Fruit fly (Drosophila melanogaster): ENCODE measurements around the gene Sgs8.

Gene Sgs8

DNA sequence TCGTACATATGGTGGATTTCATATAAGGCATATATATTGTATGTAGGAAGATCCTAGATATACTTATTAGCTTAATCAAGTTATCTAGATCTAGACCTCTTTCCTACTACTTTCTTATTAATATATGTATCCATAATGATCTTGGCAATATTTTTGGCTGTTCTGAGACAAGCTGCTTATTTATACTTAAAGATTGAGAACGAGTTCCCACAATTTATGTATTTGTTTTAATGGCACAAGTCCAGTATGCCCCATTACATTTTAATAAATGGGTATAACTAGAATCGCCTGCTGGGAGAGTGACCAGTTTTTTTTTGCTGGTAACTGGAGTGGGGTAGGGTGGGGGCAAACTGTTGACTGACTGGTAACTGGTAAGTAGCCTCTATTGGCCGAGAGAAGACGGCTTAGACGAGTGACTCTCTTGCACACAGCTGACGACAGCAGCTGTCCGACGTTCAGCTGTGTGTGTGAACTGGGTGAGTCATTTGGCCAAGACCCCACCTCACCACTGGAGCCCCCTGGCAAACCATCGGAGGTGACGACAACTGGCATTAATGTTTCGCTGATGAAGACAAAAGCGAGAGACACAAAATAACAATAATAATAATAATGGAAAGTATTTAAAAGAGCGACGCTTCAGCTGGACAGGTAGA is 27.7 kb upstream of the Sgs8 start (continued):
- TF ChIP-seq CG11695 (GFP tag; IDR thresholded peaks at IDR 0.05): 0 out of 3 replicates have a peak, but pooled peaks have one; percentile 22
- peak; percentile 55; the same call in 2 of the 3 replicates for TF ChIP-seq ci (GFP tag; IDR thresholded peaks at IDR 0.05)
- no peak for TF ChIP-seq lbe (GFP tag; optimal IDR thresholded peaks at IDR 0.05)
- TF ChIP-seq CG32532 (GFP tag; IDR thresholded peaks at IDR 0.05): 0 out of 2 replicates have a peak, but pooled peaks have one; percentile 9
- TF ChIP-seq Six4 (GFP tag; optimal IDR thresholded peaks at IDR 0.05): no peak
- peak; percentile 36 for TF ChIP-seq CG13894 (tag; optimal IDR thresholded peaks at IDR 0.05)
- TF ChIP-seq Drgx (GFP tag; IDR thresholded peaks at IDR 0.05): 0 out of 2 replicates have a peak, but pooled peaks have one; percentile 23
- no peak for TF ChIP-seq CG30431 (GFP tag; optimal IDR thresholded peaks at IDR 0.05)
- TF ChIP-seq chm (GFP tag; IDR thresholded peaks at IDR 0.05): no peak
- no peak for TF ChIP-seq Hsf (GFP tag; optimal IDR thresholded peaks at IDR 0.05)
- peak; percentile 2 for TF ChIP-seq bcd (GFP tag; optimal IDR thresholded peaks at IDR 0.05)
- no peak for TF ChIP-seq exex (tag; optimal IDR thresholded peaks at IDR 0.05)
- no peak for TF ChIP-seq TFAM (GFP tag; optimal IDR thresholded peaks at IDR 0.05)
- no peak for TF ChIP-seq Hey (tag; optimal IDR thresholded peaks at IDR 0.05)
- TF ChIP-seq NfI (GFP tag; optimal IDR thresholded peaks at IDR 0.05): no peak
- no peak for TF ChIP-seq CG11085 (GFP tag; IDR thresholded peaks at IDR 0.05)
- no peak for TF ChIP-seq CG10267 (tag; optimal IDR thresholded peaks at IDR 0.05)
- no peak for TF ChIP-seq CG17802 (tag; optimal IDR thresholded peaks at IDR 0.05)

DNA sequence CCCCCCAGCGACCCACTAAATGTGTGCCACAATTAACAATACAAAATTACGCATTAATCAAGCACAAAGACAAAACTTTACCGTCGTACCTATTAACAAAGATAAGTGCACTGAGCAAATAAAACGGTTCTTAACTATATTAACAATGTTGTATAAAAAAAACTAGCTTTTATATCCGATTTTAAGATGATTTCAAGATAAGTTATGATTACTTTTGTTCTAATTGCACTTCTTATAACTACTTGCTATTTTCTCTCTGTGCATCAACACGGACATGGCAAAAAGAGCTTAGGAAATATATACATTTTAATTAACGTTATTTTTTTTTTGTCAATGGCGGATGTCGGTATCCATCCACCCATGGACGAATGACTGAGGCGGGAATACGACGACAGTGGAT is 26.9 kb upstream of the Sgs8 start:
- TF ChIP-seq phol (tag; optimal IDR thresholded peaks at IDR 0.05) (peak; percentile 34), odd (GFP tag; optimal IDR thresholded peaks at IDR 0.05) (no peak), cwo (GFP tag; optimal IDR thresholded peaks at IDR 0.05) (peak; percentile 2), ssp (GFP tag; IDR thresholded peaks at IDR 0.05) (0 out of 2 replicates have a peak, but pooled peaks have one; percentile 16), gem (tag; optimal IDR thresholded peaks at IDR 0.05) (peak; percentile 56), Dbx (GFP tag; IDR thresholded peaks at IDR 0.05) (0 out of 3 replicates have a peak, but pooled peaks have one; percentile 45), Rfx (GFP tag; IDR thresholded peaks at IDR 0.05) (peak; percentile 47; the same call in 1 of the 2 replicates), jigr1 (GFP tag; IDR thresholded peaks at IDR 0.05) (no peak), dmrt99B (tag; optimal IDR thresholded peaks at IDR 0.05) (peak; percentile 31), row (GFP tag; IDR thresholded peaks at IDR 0.05) (peak; percentile 48; the same call in 2 of the 3 replicates), YL-1 (GFP tag; optimal IDR thresholded peaks at IDR 0.05) (no peak), CG7928 (GFP tag; optimal IDR thresholded peaks at IDR 0.05) (no peak), az2 (GFP tag; optimal IDR thresholded peaks at IDR 0.05) (peak; percentile 2), ash1 (GFP tag; optimal IDR thresholded peaks at IDR 0.05) (no peak), Awh (GFP tag; IDR thresholded peaks at IDR 0.05) (peak; percentile 58), MTF-1 (GFP tag; optimal IDR thresholded peaks at IDR 0.05; ENCODE audit: borderline replicate concordance) (no peak), pan (optimal IDR thresholded peaks at IDR 0.05) (no peak), pan (GFP tag; optimal IDR thresholded peaks at IDR 0.05 in 1 of 2, IDR thresholded peaks at IDR 0.05 in 1 of 2) (peak in 1 of 2 experiments; percentile 42), CG2202 (tag; optimal IDR thresholded peaks at IDR 0.05) (no peak), CG14014 (GFP tag; IDR thresholded peaks at IDR 0.05) (no peak), Mes4 (GFP tag; optimal IDR thresholded peaks at IDR 0.05) (no peak), Gug (GFP tag; IDR thresholded peaks at IDR 0.05) (0 out of 4 replicates have a peak, but pooled peaks have one; percentile 16), CG12744 (GFP tag; optimal IDR thresholded peaks at IDR 0.05) (no peak), CG5245 (GFP tag; optimal IDR thresholded peaks at IDR 0.05) (no peak), Atf6 (GFP tag; IDR thresholded peaks at IDR 0.05) (peak; percentile 38; the same call in 1 of the 2 replicates), CG2678 (tag; optimal IDR thresholded peaks at IDR 0.05) (peak; percentile 29), tgo (GFP tag; IDR thresholded peaks at IDR 0.05) (no peak), CG8388 (GFP tag; optimal IDR thresholded peaks at IDR 0.05) (peak; percentile 14), CG14441 (GFP tag; IDR thresholded peaks at IDR 0.05) (peak; percentile 27; the same call in 1 of the 2 replicates), CG8089 (GFP tag; optimal IDR thresholded peaks at IDR 0.05) (no peak), Fer3 (tag; optimal IDR thresholded peaks at IDR 0.05) (peak; percentile 22), Ravus (GFP tag; IDR thresholded peaks at IDR 0.05) (no peak)
